Worm (Caenorhabditis elegans) whole organism, L2 larva: ENCODE results near the gene tcl-2.

Experiments
- aly-2 ChIP-seq: fragments of 150-350 bp; optimal IDR thresholded peaks from 2 replicates; lab custom pipeline; 2014; ENCODE audit warnings: missing biosample characterization, missing genetic modification characterization
- blmp-1 ChIP-seq: sonication (generic microtip); optimal IDR thresholded peaks from 2 replicates; lab custom pipeline; 2017; ENCODE audit warnings: missing genetic modification characterization, mild to moderate bottlenecking, missing compliant biosample characterization, antibody characterized with exemption, moderate library complexity; ENCODE audit not compliant: insufficient read depth
- dmd-4 ChIP-seq: sonication (generic microtip); optimal IDR thresholded peaks from 2 replicates; lab custom pipeline; 2017; ENCODE audit warnings: missing biosample characterization, missing genetic modification characterization
- egl-27 ChIP-seq: sonication (generic microtip); optimal IDR thresholded peaks from 3 replicates; lab custom pipeline; 2017; ENCODE audit warnings: missing biosample characterization, missing genetic modification reagents, missing genetic modification characterization
- fos-1 ChIP-seq: fragments of 150-350 bp; optimal IDR thresholded peaks from 2 replicates; lab custom pipeline; 2014; ENCODE audit warnings: missing biosample characterization, missing genetic modification characterization
- lin-39 ChIP-seq: fragments of 150-350 bp; optimal IDR thresholded peaks from 2 replicates; lab custom pipeline; 2014; ENCODE audit warnings: missing biosample characterization, missing genetic modification reagents, missing genetic modification characterization
- nhr-11 ChIP-seq: fragments of 150-350 bp; optimal IDR thresholded peaks from 2 replicates; lab custom pipeline; 2014; ENCODE audit warnings: missing biosample characterization, missing genetic modification characterization
- nhr-237 ChIP-seq: fragments of 150-350 bp; optimal IDR thresholded peaks from 2 replicates; lab custom pipeline; 2014; ENCODE audit warnings: missing biosample characterization, missing genetic modification characterization
- nhr-25 ChIP-seq: fragments of 150-350 bp; sonication (generic microtip); optimal IDR thresholded peaks from 3 replicates; lab custom pipeline; 2014; ENCODE audit warnings: missing biosample characterization, missing genetic modification characterization
- unc-62 ChIP-seq: fragments of 150-350 bp; optimal IDR thresholded peaks from 2 replicates; lab custom pipeline; 2014; ENCODE audit warnings: missing biosample characterization, missing genetic modification reagents, missing genetic modification characterization
- zag-1 ChIP-seq: fragments of 150-350 bp; optimal IDR thresholded peaks from 2 replicates; lab custom pipeline; 2014; ENCODE audit warnings: missing biosample characterization, missing genetic modification characterization
- ztf-4 ChIP-seq: fragments of 150-350 bp; optimal IDR thresholded peaks from 2 replicates; lab custom pipeline; 2014; ENCODE audit warnings: missing biosample characterization, missing genetic modification characterization

- no peak for TF ChIP-seq blmp-1
- TF ChIP-seq unc-62 = no peak
- no peak for TF ChIP-seq ztf-4 (tag; lab: Kevin White, UChicago)
- no peak for TF ChIP-seq egl-27
- TF ChIP-seq aly-2 = no peak
- TF ChIP-seq nhr-25 = no peak
- TF ChIP-seq nhr-237 = no peak
- no peak for TF ChIP-seq nhr-11 (tag; lab: Kevin White, UChicago)
- no peak for TF ChIP-seq zag-1 (tag; lab: Kevin White, UChicago)
- no peak for TF ChIP-seq lin-39 (tag; lab: Kevin White, UChicago)
- no peak for TF ChIP-seq dmd-4
- TF ChIP-seq fos-1 (tag; lab: Kevin White, UChicago) = no peak
Observed at ce11 chrIV:204998-205397, 26.1 kb downstream of the tcl-2 start, which contains the start of gene coa-1.
